In genomic region chrX:1093154-1093553, ce11 we compare ENCODE assay signal across 5 worm cellular contexts.
TF ChIP-seq lines count a peak whose summit lies in the region.

No protein-coding gene starts in this region.

TF ChIP-seq in whole organism, L1 larva, 84 proteins besides CTCF, POLR2A, EP300 and RAD21 (continues in another document):
- TF ChIP-seq unc-86 (tag; optimal IDR thresholded peaks at IDR 0.05; lab: Kevin White, UChicago): peak; percentile 81
- peak; percentile 95 for TF ChIP-seq nhr-20 (tag; optimal IDR thresholded peaks at IDR 0.05; lab: Kevin White, UChicago)
- TF ChIP-seq F16B12.6 (tag; optimal IDR thresholded peaks at IDR 0.05; lab: Kevin White, UChicago): peak; percentile 27
- peak; percentile 86 for TF ChIP-seq nhr-11 (tag; optimal IDR thresholded peaks at IDR 0.05; lab: Kevin White, UChicago)
- TF ChIP-seq aly-2 (tag; optimal IDR thresholded peaks at IDR 0.05; lab: Kevin White, UChicago): peak; percentile 27
- TF ChIP-seq ztf-11 (tag; optimal IDR thresholded peaks at IDR 0.05; lab: Kevin White, UChicago): peak in 1 of 2 experiments; percentile 49
- TF ChIP-seq ces-1 (GFP tag; optimal IDR thresholded peaks at IDR 0.05; lab: Kevin White, UChicago): no peak
- peak; percentile 80 for TF ChIP-seq xbp-1 (tag; optimal IDR thresholded peaks at IDR 0.05; lab: Kevin White, UChicago)
- no peak for TF ChIP-seq Y116A8C.19 (tag; optimal IDR thresholded peaks at IDR 0.05; lab: Kevin White, UChicago; ENCODE audit: borderline replicate concordance)
- peak; percentile 97 for TF ChIP-seq snu-23 (GFP tag; optimal IDR thresholded peaks at IDR 0.05; lab: Kevin White, UChicago)
- no peak for TF ChIP-seq fkh-4 (tag; optimal IDR thresholded peaks at IDR 0.05; lab: Kevin White, UChicago; ENCODE audit: borderline replicate concordance)
- peak; percentile 93 for TF ChIP-seq swsn-7 (tag; optimal IDR thresholded peaks at IDR 0.05; lab: Kevin White, UChicago)
- TF ChIP-seq nhr-77 (tag; optimal IDR thresholded peaks at IDR 0.05; lab: Kevin White, UChicago): peak; percentile 87
- TF ChIP-seq elt-2 (tag; optimal IDR thresholded peaks at IDR 0.05; lab: Kevin White, UChicago): peak; percentile 62
- TF ChIP-seq hlh-17 (GFP tag; optimal IDR thresholded peaks at IDR 0.05; lab: Kevin White, UChicago; ENCODE audit: borderline replicate concordance): no peak
- peak; percentile 81 to 93 (median 84) for TF ChIP-seq ceh-82 (tag; optimal IDR thresholded peaks at IDR 0.05; lab: Kevin White, UChicago)
- peak; percentile 41 for TF ChIP-seq nhr-28 (tag; optimal IDR thresholded peaks at IDR 0.05; lab: Kevin White, UChicago)

TF ChIP-seq in whole organism, L3 larva, 47 proteins besides CTCF, POLR2A, EP300 and RAD21 (continues in another document):
- peak; percentile 89 for TF ChIP-seq egl-27 (tag; optimal IDR thresholded peaks at IDR 0.05; lab: Kevin White, UChicago)
- no peak for TF ChIP-seq sea-2 (GFP tag; optimal IDR thresholded peaks at IDR 0.05; lab: Kevin White, UChicago)
- TF ChIP-seq tbx-2 (tag; optimal IDR thresholded peaks at IDR 0.05; lab: Kevin White, UChicago): peak; percentile 72
- peak; percentile 96 for TF ChIP-seq nfya-1 (tag; optimal IDR thresholded peaks at IDR 0.05; lab: Kevin White, UChicago; ENCODE audit: insufficient read depth)
- TF ChIP-seq jun-1 (tag; optimal IDR thresholded peaks at IDR 0.05; lab: Kevin White, UChicago): peak; percentile 92
- TF ChIP-seq nhr-28 (tag; optimal IDR thresholded peaks at IDR 0.05; lab: Kevin White, UChicago): no peak
- no peak for TF ChIP-seq mml-1 (tag; optimal IDR thresholded peaks at IDR 0.05; lab: Kevin White, UChicago)
- TF ChIP-seq R02D3.7 (tag; optimal IDR thresholded peaks at IDR 0.05; lab: Kevin White, UChicago): peak; percentile 58
- TF ChIP-seq egl-5 (tag; optimal IDR thresholded peaks at IDR 0.05; lab: Kevin White, UChicago): peak; percentile 98
- TF ChIP-seq nhr-12 (tag; optimal IDR thresholded peaks at IDR 0.05; lab: Kevin White, UChicago): no peak
- TF ChIP-seq fos-1 (tag; optimal IDR thresholded peaks at IDR 0.05; lab: Kevin White, UChicago): peak; percentile 65
- no peak for TF ChIP-seq aly-2 (tag; optimal IDR thresholded peaks at IDR 0.05; lab: Kevin White, UChicago)
- peak; percentile 65 for TF ChIP-seq lin-15B (tag; optimal IDR thresholded peaks at IDR 0.05; lab: Kevin White, UChicago)
- TF ChIP-seq lin-39 (tag; optimal IDR thresholded peaks at IDR 0.05; lab: Kevin White, UChicago): peak; percentile 89
- peak; percentile 83 for TF ChIP-seq nhr-23 (tag; optimal IDR thresholded peaks at IDR 0.05; lab: Kevin White, UChicago)
- peak; percentile 80 for TF ChIP-seq nhr-11 (tag; optimal IDR thresholded peaks at IDR 0.05; lab: Kevin White, UChicago)
- TF ChIP-seq zag-1 (tag; optimal IDR thresholded peaks at IDR 0.05; lab: Kevin White, UChicago): peak; percentile 21
- no peak for TF ChIP-seq ztf-11 (tag; optimal IDR thresholded peaks at IDR 0.05; lab: Kevin White, UChicago)
- TF ChIP-seq unc-62 (GFP tag; optimal IDR thresholded peaks at IDR 0.05; lab: Kevin White, UChicago): peak; percentile 99

TF ChIP-seq in whole organism, early embryonic, 17 proteins besides CTCF, POLR2A, EP300 and RAD21:
- TF ChIP-seq ets-7 (tag; optimal IDR thresholded peaks at IDR 0.05; lab: Kevin White, UChicago): no peak
- TF ChIP-seq ama-1 (optimal IDR thresholded peaks at IDR 0.05; lab: Kevin White, UChicago): no peak
- no peak for TF ChIP-seq B0310.2 (tag; optimal IDR thresholded peaks at IDR 0.05; lab: Kevin White, UChicago)
- no peak for TF ChIP-seq aly-1 (tag; optimal IDR thresholded peaks at IDR 0.05; lab: Kevin White, UChicago)
- peak; percentile 9 for TF ChIP-seq hnd-1 (tag; optimal IDR thresholded peaks at IDR 0.05; lab: Kevin White, UChicago)
- TF ChIP-seq hmg-4 (GFP tag; optimal IDR thresholded peaks at IDR 0.05; lab: Kevin White, UChicago): peak; percentile 91
- no peak for TF ChIP-seq tbx-11 (GFP tag; IDR thresholded peaks at IDR 0.05; lab: Robert Waterston, UW)
- no peak for TF ChIP-seq ceh-13 (GFP tag; optimal IDR thresholded peaks at IDR 0.05; lab: Kevin White, UChicago)
- TF ChIP-seq sea-1 (GFP tag; conservative IDR thresholded peaks at IDR 0.05; lab: Robert Waterston, UW): 0 out of 2 replicates have a peak, but pooled peaks have one; percentile 38
- TF ChIP-seq hmbx-1 (tag; optimal IDR thresholded peaks at IDR 0.05; lab: Kevin White, UChicago): no peak
- TF ChIP-seq tra-4 (tag; optimal IDR thresholded peaks at IDR 0.05; lab: Kevin White, UChicago): no peak
- TF ChIP-seq ceh-36 (tag; optimal IDR thresholded peaks at IDR 0.05; lab: Kevin White, UChicago): no peak
- TF ChIP-seq scrt-1 (GFP tag; IDR thresholded peaks at IDR 0.05; lab: Robert Waterston, UW): no peak
- no peak for TF ChIP-seq tbx-37 (GFP tag; conservative IDR thresholded peaks at IDR 0.05; lab: Robert Waterston, UW)
- TF ChIP-seq pes-1 (GFP tag; IDR thresholded peaks at IDR 0.05; lab: Robert Waterston, UW): no peak
- TF ChIP-seq flt-1 (GFP tag; IDR thresholded peaks at IDR 0.05; lab: Robert Waterston, UW): 0 out of 2 replicates have a peak, but pooled peaks have one; percentile 13
- TF ChIP-seq F13C5.2 (tag; optimal IDR thresholded peaks at IDR 0.05; lab: Kevin White, UChicago): peak; percentile 91
TF ChIP-seq in whole organism, early embryonic: peak in this region for 5.

TF ChIP-seq in whole organism, midembryonic, 9 proteins besides CTCF, POLR2A, EP300 and RAD21:
- TF ChIP-seq med-1 (GFP tag; optimal IDR thresholded peaks at IDR 0.05; lab: Kevin White, UChicago; ENCODE audit: insufficient read depth): no peak
- TF ChIP-seq flt-1 (GFP tag; IDR thresholded peaks at IDR 0.05; lab: Robert Waterston, UW): peak; percentile 74
- 0 out of 2 replicates have a peak, but pooled peaks have one; percentile 34 for TF ChIP-seq ref-1 (GFP tag; conservative IDR thresholded peaks at IDR 0.05; lab: Robert Waterston, UW)
- peak; percentile 27; the same call in 1 of the 2 replicates for TF ChIP-seq tab-1 (GFP tag; IDR thresholded peaks at IDR 0.05; lab: Robert Waterston, UW)
- TF ChIP-seq T22C8.4 (GFP tag; IDR thresholded peaks at IDR 0.05; lab: Robert Waterston, UW): no peak
- TF ChIP-seq ztf-29 (GFP tag; IDR thresholded peaks at IDR 0.05; lab: Robert Waterston, UW): 0 out of 2 replicates have a peak, but pooled peaks have one; percentile 16
- TF ChIP-seq klf-2 (GFP tag; conservative IDR thresholded peaks at IDR 0.05; lab: Robert Waterston, UW): no peak
- 0 out of 2 replicates have a peak, but pooled peaks have one; percentile 47 for TF ChIP-seq ztf-23 (GFP tag; IDR thresholded peaks at IDR 0.05; lab: Robert Waterston, UW)
- TF ChIP-seq cog-1 (tag; optimal IDR thresholded peaks at IDR 0.05; lab: Kevin White, UChicago): peak; percentile 70

TF ChIP-seq in whole organism, young adult, 124 proteins besides CTCF, POLR2A, EP300 and RAD21 (continues in another document):
- peak; percentile 8 for TF ChIP-seq B0261.1 (tag; optimal IDR thresholded peaks at IDR 0.05; lab: Kevin White, UChicago)
- peak; percentile 75 for TF ChIP-seq ceh-27 (GFP tag; optimal IDR thresholded peaks at IDR 0.05; lab: Kevin White, UChicago)
- TF ChIP-seq madf-6 (GFP tag; IDR thresholded peaks at IDR 0.05; lab: Robert Waterston, UW): no peak; the same call in 1 of the 2 replicates
- TF ChIP-seq Y56A3A.18 (GFP tag; IDR thresholded peaks at IDR 0.05; lab: Robert Waterston, UW): peak; percentile 79; the same call in 1 of the 2 replicates
- TF ChIP-seq lin-54 (GFP tag; optimal IDR thresholded peaks at IDR 0.05; lab: Kevin White, UChicago): peak; percentile 46
- TF ChIP-seq ZK185.1 (tag; optimal IDR thresholded peaks at IDR 0.05; lab: Kevin White, UChicago; ENCODE audit: poor library complexity, severe bottlenecking): peak; percentile 83
- TF ChIP-seq madf-10 (tag; optimal IDR thresholded peaks at IDR 0.05; lab: Kevin White, UChicago): peak; percentile 84
- no peak for TF ChIP-seq Y79H2A.3 (GFP tag; conservative IDR thresholded peaks at IDR 0.05; lab: Robert Waterston, UW)
- no peak for TF ChIP-seq cebp-2 (GFP tag; IDR thresholded peaks at IDR 0.05; lab: Robert Waterston, UW)
- TF ChIP-seq gei-17 (GFP tag; optimal IDR thresholded peaks at IDR 0.05; lab: Kevin White, UChicago): peak; percentile 63
- TF ChIP-seq mel-28 (tag; optimal IDR thresholded peaks at IDR 0.05; lab: Kevin White, UChicago; ENCODE audit: borderline replicate concordance): no peak
- peak; percentile 67 for TF ChIP-seq ekl-4 (GFP tag; IDR thresholded peaks at IDR 0.05; lab: Robert Waterston, UW)
- peak; percentile 49; the same call in 1 of the 2 replicates for TF ChIP-seq mcd-1 (GFP tag; IDR thresholded peaks at IDR 0.05; lab: Robert Waterston, UW)
- TF ChIP-seq B0035.1 (tag; optimal IDR thresholded peaks at IDR 0.05; lab: Kevin White, UChicago): peak; percentile 18
- TF ChIP-seq F37B4.10 (GFP tag; IDR thresholded peaks at IDR 0.05; lab: Robert Waterston, UW): 0 out of 2 replicates have a peak, but pooled peaks have one; percentile 80
- peak; percentile 79 for TF ChIP-seq rcor-1 (GFP tag; IDR thresholded peaks at IDR 0.05; lab: Robert Waterston, UW)
- peak; percentile 77 for TF ChIP-seq hmg-1.2 (GFP tag; IDR thresholded peaks at IDR 0.05; lab: Robert Waterston, UW)
- no peak for TF ChIP-seq nfya-2 (GFP tag; IDR thresholded peaks at IDR 0.05; lab: Robert Waterston, UW)
- no peak for TF ChIP-seq aptf-2 (GFP tag; conservative IDR thresholded peaks at IDR 0.05; lab: Robert Waterston, UW)
- peak; percentile 25 for TF ChIP-seq snpc-4 (GFP tag; optimal IDR thresholded peaks at IDR 0.05; lab: Kevin White, UChicago)
- peak in 2 of 4 experiments; percentile 48 to 62 for TF ChIP-seq snpc-4 (tag; optimal IDR thresholded peaks at IDR 0.05; lab: Kevin White, UChicago)
- peak; percentile 54; the same call in 1 of the 2 replicates for TF ChIP-seq Y53G8AR.9 (GFP tag; conservative IDR thresholded peaks at IDR 0.05; lab: Robert Waterston, UW)
- TF ChIP-seq repo-1 (tag; optimal IDR thresholded peaks at IDR 0.05; lab: Kevin White, UChicago): peak; percentile 43
- TF ChIP-seq tbx-9 (tag; optimal IDR thresholded peaks at IDR 0.05; lab: Kevin White, UChicago; ENCODE audit: borderline replicate concordance): no peak
- 0 out of 2 replicates have a peak, but pooled peaks have one; percentile 68 for TF ChIP-seq lag-1 (GFP tag; IDR thresholded peaks at IDR 0.05; lab: Robert Waterston, UW)
- TF ChIP-seq nfyb-1 (GFP tag; IDR thresholded peaks at IDR 0.05; lab: Robert Waterston, UW): peak; percentile 84
- no peak for TF ChIP-seq athp-1 (tag; optimal IDR thresholded peaks at IDR 0.05; lab: Kevin White, UChicago)
- no peak for TF ChIP-seq ztf-25 (GFP tag; IDR thresholded peaks at IDR 0.05; lab: Robert Waterston, UW)
- TF ChIP-seq T26A5.8 (tag; optimal IDR thresholded peaks at IDR 0.05; lab: Kevin White, UChicago): no peak
- TF ChIP-seq ceh-58 (GFP tag; IDR thresholded peaks at IDR 0.05; lab: Robert Waterston, UW): no peak
- no peak for TF ChIP-seq sdz-38 (tag; optimal IDR thresholded peaks at IDR 0.05; lab: Kevin White, UChicago)
- 0 out of 2 replicates have a peak, but pooled peaks have one; percentile 26 for TF ChIP-seq F39B2.1 (GFP tag; IDR thresholded peaks at IDR 0.05; lab: Robert Waterston, UW)
- TF ChIP-seq attf-5 (GFP tag; optimal IDR thresholded peaks at IDR 0.05; lab: Kevin White, UChicago): peak; percentile 91

Comparison
In these comparisons a context has a peak if more than half of its experiments do, and no peak if none do; other contexts are left out.
1. Of the 8 proteins assayed by ChIP-seq in both whole organism, young adult and whole organism, L1 larva: peak only in whole organism, young adult: unc-62; only in whole organism, L1 larva: dpl-1, efl-1 and unc-130; in both: nhr-90 and snpc-4; in neither: 0; mixed calls (peak in some experiments, not most) for 2.